Fruit fly (Drosophila melanogaster): ENCODE data around the gene Flacc.

The Flacc gene

dm6 chrX:18863748-18864482 lies 29.5 kb downstream of the Flacc start, which contains the start of the genes CG7326 and Dora (continued):
- peak; percentile 28 for TF ChIP-seq CG12155 (GFP tag; optimal IDR thresholded peaks at IDR 0.05)
- TF ChIP-seq pita (GFP tag; optimal IDR thresholded peaks at IDR 0.05) = no peak
- TF ChIP-seq kah (GFP tag; optimal IDR thresholded peaks at IDR 0.05) = no peak
- peak; percentile 55 for TF ChIP-seq Hmr (GFP tag; optimal IDR thresholded peaks at IDR 0.05)
- TF ChIP-seq Opbp (GFP tag; IDR thresholded peaks at IDR 0.05; ENCODE audit: partially characterized antibody) = peak; percentile 91
- no peak for TF ChIP-seq CG16779 (GFP tag; IDR thresholded peaks at IDR 0.05)
- TF ChIP-seq CG7839 (tag; optimal IDR thresholded peaks at IDR 0.05) = no peak
- TF ChIP-seq zf30C (GFP tag; optimal IDR thresholded peaks at IDR 0.05) = no peak
- no peak for TF ChIP-seq C15 (GFP tag; IDR thresholded peaks at IDR 0.05)
- no peak for TF ChIP-seq Mes4 (GFP tag; optimal IDR thresholded peaks at IDR 0.05)
- no peak for TF ChIP-seq pan (optimal IDR thresholded peaks at IDR 0.05)
- TF ChIP-seq pan (GFP tag; optimal IDR thresholded peaks at IDR 0.05 in 1 of 2, IDR thresholded peaks at IDR 0.05 in 1 of 2) = no peak
- no peak for TF ChIP-seq CG12104 (GFP tag; optimal IDR thresholded peaks at IDR 0.05)
- TF ChIP-seq Antp (GFP tag; optimal IDR thresholded peaks at IDR 0.05) = no peak
- TF ChIP-seq Hr78 (GFP tag; optimal IDR thresholded peaks at IDR 0.05) = no peak
- TF ChIP-seq dmrt99B (tag; optimal IDR thresholded peaks at IDR 0.05) = no peak
- no peak for TF ChIP-seq Side (GFP tag; optimal IDR thresholded peaks at IDR 0.05)
- TF ChIP-seq CG14050 (GFP tag; IDR thresholded peaks at IDR 0.05) = no peak; the same call in 2 of the 3 replicates
- peak; percentile 33 for TF ChIP-seq CG17912 (GFP tag; optimal IDR thresholded peaks at IDR 0.05)
- peak; percentile 1 for TF ChIP-seq unpg (GFP tag; optimal IDR thresholded peaks at IDR 0.05)
- TF ChIP-seq CG8290 (GFP tag; optimal IDR thresholded peaks at IDR 0.05) = no peak
- TF ChIP-seq CG8290 (tag; optimal IDR thresholded peaks at IDR 0.05) = peak in 1 of 2 experiments; percentile 67
- no peak for TF ChIP-seq GATAe (GFP tag; conservative IDR thresholded peaks at IDR 0.05)
- no peak for TF ChIP-seq cas (GFP tag; IDR thresholded peaks at IDR 0.05)
- TF ChIP-seq jumu (GFP tag; optimal IDR thresholded peaks at IDR 0.05) = peak; percentile 23
- peak; percentile 92 for TF ChIP-seq CG8478 (optimal IDR thresholded peaks at IDR 0.05)
- TF ChIP-seq z (GFP tag; IDR thresholded peaks at IDR 0.05) = peak; percentile 65; the same call in 1 of the 3 replicates
- TF ChIP-seq HHEX (GFP tag; optimal IDR thresholded peaks at IDR 0.05) = no peak
- no peak for TF ChIP-seq CG31365 (tag; optimal IDR thresholded peaks at IDR 0.05)
- TF ChIP-seq NC2α (GFP tag; optimal IDR thresholded peaks at IDR 0.05) = no peak
- TF ChIP-seq odd (GFP tag; optimal IDR thresholded peaks at IDR 0.05) = no peak
- peak; percentile 61 for TF ChIP-seq Ets97D (GFP tag; optimal IDR thresholded peaks at IDR 0.05)
- no peak for TF ChIP-seq Nf-YA (GFP tag; IDR thresholded peaks at IDR 0.05)
- TF ChIP-seq vfl (GFP tag; optimal IDR thresholded peaks at IDR 0.05) = no peak
- no peak for TF ChIP-seq pnt (GFP tag; optimal IDR thresholded peaks at IDR 0.05)
- TF ChIP-seq Xbp1 (GFP tag; optimal IDR thresholded peaks at IDR 0.05) = no peak
- TF ChIP-seq bab2 (GFP tag; optimal IDR thresholded peaks at IDR 0.05) = no peak
- TF ChIP-seq D (optimal IDR thresholded peaks at IDR 0.05) = no peak
- no peak for TF ChIP-seq D (GFP tag; optimal IDR thresholded peaks at IDR 0.05)
- TF ChIP-seq trem (tag; optimal IDR thresholded peaks at IDR 0.05) = peak; percentile 63
- TF ChIP-seq ken (GFP tag; IDR thresholded peaks at IDR 0.05) = no peak
- TF ChIP-seq Atf-2 (GFP tag; optimal IDR thresholded peaks at IDR 0.05) = no peak
- TF ChIP-seq Ada2b (GFP tag; IDR thresholded peaks at IDR 0.05) = no peak
- no peak for TF ChIP-seq CG3838 (GFP tag; optimal IDR thresholded peaks at IDR 0.05)
- TF ChIP-seq CG1529 (GFP tag; optimal IDR thresholded peaks at IDR 0.05) = no peak
- no peak for TF ChIP-seq Taf1 (GFP tag; IDR thresholded peaks at IDR 0.05)
- TF ChIP-seq insv (GFP tag; optimal IDR thresholded peaks at IDR 0.05) = no peak
- TF ChIP-seq inv (GFP tag; IDR thresholded peaks at IDR 0.05; ENCODE audit: partially characterized antibody) = peak; percentile 80
- no peak for TF ChIP-seq CG12219 (GFP tag; optimal IDR thresholded peaks at IDR 0.05)
- TF ChIP-seq E2f1 (GFP tag; IDR thresholded peaks at IDR 0.05) = no peak
- no peak for TF ChIP-seq ap (GFP tag; IDR thresholded peaks at IDR 0.05)
- no peak for TF ChIP-seq ftz-f1 (GFP tag; optimal IDR thresholded peaks at IDR 0.05)
